Fruit fly (Drosophila melanogaster) whole organism, embryonic: ENCODE data around the gene beta4GalT7.

Experiments
- Ada2b ChIP-seq: fragments of 200-800 bp; sonication (Bioruptor generic); IDR thresholded peaks from 2 replicates; pipeline ENCODE4 v1.3.6; 2022; ENCODE audit warnings: missing biosample characterization, missing genetic modification characterization
- Atf3 ChIP-seq: fragments of 200-800 bp; sonication (Bioruptor generic); optimal IDR thresholded peaks from 3 replicates; lab custom pipeline; 2016; ENCODE audit warnings: missing biosample characterization, missing genetic modification characterization
- B-H1 ChIP-seq: fragments of 200-800 bp; sonication (Bioruptor generic); IDR thresholded peaks from 3 replicates; pipeline ENCODE4 v1.3.6; 2022; ENCODE audit warnings: missing biosample characterization, missing genetic modification characterization
- B-H2 ChIP-seq: fragments of 200-800 bp; sonication (Bioruptor generic); optimal IDR thresholded peaks from 2 replicates; lab custom pipeline; 2018; ENCODE audit warnings: missing biosample characterization, mild to moderate bottlenecking, missing genetic modification characterization
- Bgb ChIP-seq: fragments of 200-800 bp; sonication (Bioruptor generic); IDR thresholded peaks from 2 replicates; pipeline ENCODE4 v1.3.6; 2022; ENCODE audit warnings: missing biosample characterization, missing genetic modification characterization; ENCODE audit not compliant: partially characterized antibody
- CG10565 ChIP-seq: fragments of 200-800 bp; sonication (Bioruptor generic); optimal IDR thresholded peaks from 3 replicates; lab custom pipeline; 2016; ENCODE audit warnings: missing biosample characterization, mild to moderate bottlenecking, missing genetic modification characterization
- CG10654 ChIP-seq: fragments of 200-800 bp; sonication (Bioruptor generic); optimal IDR thresholded peaks from 2 replicates; lab custom pipeline; 2016; ENCODE audit warnings: missing biosample characterization, missing genetic modification characterization
- CG11398 ChIP-seq: fragments of 200-800 bp; sonication (Bioruptor generic); optimal IDR thresholded peaks from 2 replicates; lab custom pipeline; 2016; ENCODE audit warnings: missing biosample characterization, missing genetic modification characterization
- CG11723 ChIP-seq: fragments of 200-800 bp; sonication (Bioruptor generic); optimal IDR thresholded peaks from 2 replicates; lab custom pipeline; 2017; ENCODE audit warnings: missing biosample characterization, mild to moderate bottlenecking, missing genetic modification characterization
- CG12744 ChIP-seq: fragments of 200-800 bp; sonication (Bioruptor generic); optimal IDR thresholded peaks from 2 replicates; lab custom pipeline; 2016; ENCODE audit warnings: missing biosample characterization, missing genetic modification characterization
- CG12769 ChIP-seq: fragments of 200-800 bp; sonication (Bioruptor generic); optimal IDR thresholded peaks from 2 replicates; lab custom pipeline; 2019; ENCODE audit warnings: missing biosample characterization, mild to moderate bottlenecking, missing genetic modification characterization, moderate library complexity
- CG13624 ChIP-seq: fragments of 200-800 bp; sonication (Bioruptor generic); optimal IDR thresholded peaks from 2 replicates; lab custom pipeline; 2016; ENCODE audit warnings: missing biosample characterization, missing genetic modification characterization
- CG14860 ChIP-seq: fragments of 200-800 bp; sonication (Bioruptor generic); IDR thresholded peaks from 3 replicates; pipeline ENCODE4 v1.3.6; 2022; ENCODE audit warnings: missing biosample characterization, missing genetic modification characterization; ENCODE audit not compliant: partially characterized antibody
- CG15696 ChIP-seq: fragments of 200-800 bp; sonication (Bioruptor generic); optimal IDR thresholded peaks from 2 replicates; lab custom pipeline; 2019; ENCODE audit warnings: missing biosample characterization, mild to moderate bottlenecking, missing genetic modification characterization, moderate library complexity
- CG17361 ChIP-seq: fragments of 200-800 bp; sonication (Bioruptor generic); IDR thresholded peaks from 3 replicates; pipeline ENCODE4 v1.3.6; 2022; ENCODE audit warnings: missing biosample characterization, missing genetic modification characterization
- CG17912 ChIP-seq: fragments of 200-800 bp; sonication (Bioruptor generic); optimal IDR thresholded peaks from 2 replicates; lab custom pipeline; 2018; ENCODE audit warnings: missing biosample characterization, mild to moderate bottlenecking, missing genetic modification characterization
- CG18764 ChIP-seq: fragments of 200-800 bp; sonication (Bioruptor generic); optimal IDR thresholded peaks from 3 replicates; lab custom pipeline; 2016; ENCODE audit warnings: missing biosample characterization, missing genetic modification characterization
- CG2116 ChIP-seq: fragments of 200-800 bp; sonication (Bioruptor generic); optimal IDR thresholded peaks from 3 replicates; lab custom pipeline; 2018; ENCODE audit warnings: missing biosample characterization, mild to moderate bottlenecking, missing genetic modification characterization
- CG32532 ChIP-seq: fragments of 200-800 bp; sonication (Bioruptor generic); IDR thresholded peaks from 2 replicates; pipeline ENCODE4 v1.3.6; 2022; ENCODE audit warnings: missing biosample characterization, missing genetic modification characterization
- CG42726 ChIP-seq: fragments of 200-800 bp; sonication (Bioruptor generic); IDR thresholded peaks from 2 replicates; pipeline ENCODE4 v1.3.6; 2022; ENCODE audit warnings: missing biosample characterization, missing genetic modification characterization; ENCODE audit not compliant: partially characterized antibody
- CG4282 ChIP-seq: fragments of 200-800 bp; sonication (Bioruptor generic); optimal IDR thresholded peaks from 2 replicates; lab custom pipeline; 2016; ENCODE audit warnings: missing biosample characterization, missing genetic modification characterization
- CG4424 ChIP-seq: fragments of 200-800 bp; sonication (Bioruptor generic); optimal IDR thresholded peaks from 3 replicates; lab custom pipeline; 2016; ENCODE audit warnings: missing biosample characterization, missing genetic modification characterization
- CG7556 ChIP-seq: fragments of 200-800 bp; sonication (Bioruptor generic); optimal IDR thresholded peaks from 2 replicates; lab custom pipeline; 2017; ENCODE audit warnings: missing biosample characterization, mild to moderate bottlenecking, missing genetic modification characterization
- CG7963 ChIP-seq: fragments of 200-800 bp; sonication (Bioruptor generic); IDR thresholded peaks from 3 replicates; pipeline ENCODE4 v1.3.6; 2022; ENCODE audit warnings: missing biosample characterization, missing genetic modification characterization; ENCODE audit not compliant: partially characterized antibody
- CG8290 ChIP-seq, 3 experiments: fragments of 200-800 bp; sonication (Bioruptor generic); optimal IDR thresholded peaks; 2 replicates each; lab custom pipeline; 2016 to 2019; ENCODE audit warnings: missing biosample characterization in 3 of 3, missing genetic modification characterization in 3 of 3, mild to moderate bottlenecking in 2 of 3, moderate library complexity in 1 of 3
- CTCF ChIP-seq: fragments of 200-800 bp; sonication (Bioruptor generic); optimal IDR thresholded peaks from 2 replicates; lab custom pipeline; 2017; ENCODE audit warnings: missing biosample characterization, mild to moderate bottlenecking, missing genetic modification characterization, moderate library complexity
- Deaf1 ChIP-seq: fragments of 200-800 bp; optimal IDR thresholded peaks from 3 replicates; lab custom pipeline; 2019; ENCODE audit warnings: missing biosample characterization, mild to moderate bottlenecking, missing genetic modification characterization, moderate library complexity
- Drgx ChIP-seq: fragments of 200-800 bp; sonication (Bioruptor generic); IDR thresholded peaks from 2 replicates; pipeline ENCODE4 v1.3.6; 2022; ENCODE audit warnings: missing biosample characterization, missing genetic modification characterization
- GATAe ChIP-seq: fragments of 200-800 bp; sonication (Bioruptor generic); conservative IDR thresholded peaks from 2 replicates; pipeline ENCODE4 v1.3.6; 2022; ENCODE audit warnings: missing biosample characterization, missing genetic modification characterization
- HLHmδ ChIP-seq: fragments of 200-800 bp; sonication (Bioruptor generic); optimal IDR thresholded peaks from 2 replicates; lab custom pipeline; 2018; ENCODE audit warnings: missing biosample characterization, mild to moderate bottlenecking, missing genetic modification characterization, moderate library complexity
- HmgD ChIP-seq: fragments of 200-800 bp; sonication (Bioruptor generic); optimal IDR thresholded peaks from 3 replicates; lab custom pipeline; 2016; ENCODE audit warnings: missing biosample characterization, missing genetic modification characterization
- Oli ChIP-seq: fragments of 200-800 bp; sonication (Bioruptor generic); optimal IDR thresholded peaks from 2 replicates; lab custom pipeline; 2018; ENCODE audit warnings: missing biosample characterization, mild to moderate bottlenecking, missing genetic modification characterization, moderate library complexity
- Pdp1 ChIP-seq, 2 experiments: fragments of 200-800 bp; sonication (Bioruptor generic); optimal IDR thresholded peaks; 3 replicates each; lab custom pipeline; 2016; ENCODE audit warnings: missing biosample characterization in 2 of 2, missing genetic modification characterization in 2 of 2, mild to moderate bottlenecking in 1 of 2, moderate library complexity in 1 of 2
- Sry-δ ChIP-seq: fragments of 200-800 bp; sonication (Bioruptor generic); optimal IDR thresholded peaks from 2 replicates; lab custom pipeline; 2016; ENCODE audit warnings: missing biosample characterization, missing genetic modification characterization
- Stat92E ChIP-seq, 3 experiments: fragments of >200 bp in 2 of 3; fragments of 200-800 bp in 1 of 3; sonication (Bioruptor generic) in 1 of 3; optimal IDR thresholded peaks; 2 replicates each; lab custom pipeline; 2017 to 2019; ENCODE audit warnings: missing biosample characterization in 3 of 3, missing genetic modification characterization in 3 of 3, mild to moderate bottlenecking in 1 of 3, moderate library complexity in 1 of 3
- Xrp1 ChIP-seq: fragments of 200-800 bp; sonication (Bioruptor generic); IDR thresholded peaks from 2 replicates; pipeline ENCODE4 v1.3.6; 2022; ENCODE audit warnings: missing biosample characterization, missing genetic modification characterization
- crol ChIP-seq: fragments of 200-800 bp; sonication (Bioruptor generic); IDR thresholded peaks from 2 replicates; pipeline ENCODE4 v1.3.6; 2022; ENCODE audit warnings: missing biosample characterization, missing genetic modification characterization
- ftz-f1 ChIP-seq: fragments of 200-800 bp; sonication (Bioruptor generic); optimal IDR thresholded peaks from 2 replicates; lab custom pipeline; 2016; ENCODE audit warnings: missing biosample characterization, missing genetic modification characterization
- gro ChIP-seq: fragments of 200-800 bp; sonication (Bioruptor generic); optimal IDR thresholded peaks from 2 replicates; lab custom pipeline; 2016; ENCODE audit warnings: missing biosample characterization, missing genetic modification characterization
- hb ChIP-seq: fragments of 200-800 bp; sonication (Bioruptor generic); IDR thresholded peaks from 3 replicates; pipeline ENCODE4 v1.3.6; 2022; ENCODE audit warnings: missing biosample characterization, missing genetic modification characterization; ENCODE audit not compliant: partially characterized antibody
- hbn ChIP-seq: fragments of 200-800 bp; sonication (Bioruptor generic); IDR thresholded peaks from 2 replicates; pipeline ENCODE4 v1.3.6; 2022; ENCODE audit warnings: missing biosample characterization, missing genetic modification characterization; ENCODE audit not compliant: partially characterized antibody
- lov ChIP-seq, 2 experiments: fragments of 200-800 bp in 1 of 2; fragments of >200 bp in 1 of 2; sonication (Bioruptor generic) in 1 of 2; IDR thresholded peaks in 1 of 2; optimal IDR thresholded peaks in 1 of 2; 2 replicates in 1 of 2; 3 replicates in 1 of 2; pipeline versions ENCODE4 v1.3.6 to Lab custom; 2017 to 2022; ENCODE audit warnings: missing biosample characterization in 1 of 2, missing genetic modification characterization in 1 of 2
- mld ChIP-seq: fragments of 200-800 bp; sonication (Bioruptor generic); IDR thresholded peaks from 3 replicates; pipeline ENCODE4 v1.3.6; 2022; ENCODE audit warnings: missing biosample characterization, missing genetic modification characterization; ENCODE audit not compliant: partially characterized antibody
- nerfin-2 ChIP-seq: fragments of 200-800 bp; sonication (Bioruptor generic); IDR thresholded peaks from 2 replicates; pipeline ENCODE4 v1.3.6; 2022; ENCODE audit warnings: missing biosample characterization, missing genetic modification characterization; ENCODE audit not compliant: partially characterized antibody
- ranshi ChIP-seq: fragments of 200-800 bp; sonication (Bioruptor generic); IDR thresholded peaks from 2 replicates; pipeline ENCODE4 v1.3.6; 2022; ENCODE audit warnings: missing biosample characterization, missing genetic modification characterization
- sd ChIP-seq: fragments of 200-800 bp; sonication (Bioruptor generic); optimal IDR thresholded peaks from 3 replicates; lab custom pipeline; 2018; ENCODE audit warnings: missing biosample characterization, mild to moderate bottlenecking, missing genetic modification characterization, moderate library complexity
- tna ChIP-seq: fragments of 200-800 bp; sonication (Bioruptor generic); IDR thresholded peaks from 2 replicates; pipeline ENCODE4 v1.3.6; 2022; ENCODE audit warnings: missing biosample characterization, missing genetic modification characterization; ENCODE audit not compliant: partially characterized antibody
- ttk ChIP-seq: fragments of 200-800 bp; sonication (Bioruptor generic); IDR thresholded peaks from 2 replicates; pipeline ENCODE4 v2.1.2; 2022; ENCODE audit warnings: missing biosample characterization, missing genetic modification characterization
- zen2 ChIP-seq: fragments of 200-800 bp; sonication (Bioruptor generic); IDR thresholded peaks from 3 replicates; pipeline ENCODE4 v1.3.6; 2022; ENCODE audit warnings: missing biosample characterization, missing genetic modification characterization; ENCODE audit not compliant: partially characterized antibody

beta4GalT7 gene

DNA sequence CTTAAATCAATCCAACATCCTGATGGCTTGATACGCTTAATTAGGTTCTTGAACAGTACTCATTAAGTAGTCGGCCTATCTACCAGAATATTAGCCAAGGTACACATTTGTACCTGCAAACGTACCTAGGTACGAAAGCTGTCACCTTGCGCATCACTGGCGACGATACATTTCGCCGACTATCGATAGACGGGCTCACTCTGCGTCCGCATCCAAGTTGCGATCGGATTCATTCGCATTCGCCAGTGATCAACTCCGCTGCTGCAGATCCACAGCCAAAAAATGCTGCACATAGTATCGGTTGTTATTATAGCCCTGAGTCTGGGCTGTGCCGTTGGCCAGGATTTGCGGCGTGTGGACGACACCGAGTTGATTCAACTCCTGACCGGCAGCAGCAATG is 24.4 kb downstream of the beta4GalT7 start, which contains the start of gene CG11790 (continued):
- TF ChIP-seq ttk (GFP tag; lab: Robert Waterston, UW) (no peak), CG42726 (GFP tag; lab: Robert Waterston, UW) (peak; percentile 70; the same call in 1 of the 2 replicates), ftz-f1 (GFP tag; lab: Kevin White, UChicago) (peak; percentile 69), sd (tag; lab: Kevin White, UChicago) (no peak), Sry-δ (GFP tag; lab: Kevin White, UChicago) (peak; percentile 75), CG17361 (no peak), CG12769 (tag; lab: Kevin White, UChicago) (no peak), mld (GFP tag; lab: Robert Waterston, UW) (peak; percentile 73), CG8290 (GFP tag; optimal IDR thresholded peaks at IDR 0.05; lab: Kevin White, UChicago) (no peak), CG8290 (tag; optimal IDR thresholded peaks at IDR 0.05; lab: Kevin White, UChicago) (peak in 1 of 2 experiments; percentile 78), Ada2b (GFP tag; lab: Robert Waterston, UW) (no peak), tna (peak; percentile 73), Stat92E (GFP tag; optimal IDR thresholded peaks at IDR 0.05; lab: Kevin White, UChicago) (no peak), B-H1 (no peak), CG13624 (no peak), CG10654 (GFP tag; lab: Kevin White, UChicago) (no peak), HLHmδ (GFP tag; lab: Kevin White, UChicago) (no peak), CG7963 (GFP tag; lab: Robert Waterston, UW) (peak; percentile 85), CTCF (no peak), CG10565 (GFP tag; lab: Kevin White, UChicago) (no peak), CG4424 (GFP tag; lab: Kevin White, UChicago) (no peak), lov (optimal IDR thresholded peaks at IDR 0.05; lab: Kevin White, UChicago) (no peak), lov (GFP tag; IDR thresholded peaks at IDR 0.05; lab: Robert Waterston, UW) (0 out of 3 replicates have a peak, but pooled peaks have one; percentile 16), nerfin-2 (GFP tag; lab: Robert Waterston, UW) (peak; percentile 59), Pdp1 (GFP tag; optimal IDR thresholded peaks at IDR 0.05; lab: Kevin White, UChicago) (no peak), CG14860 (GFP tag; lab: Robert Waterston, UW) (peak; percentile 71), B-H2 (GFP tag; lab: Kevin White, UChicago) (no peak), CG2116 (GFP tag; lab: Kevin White, UChicago) (peak; percentile 59), gro (GFP tag; lab: Kevin White, UChicago) (peak; percentile 5), CG11723 (GFP tag; lab: Kevin White, UChicago) (no peak), CG15696 (tag; lab: Kevin White, UChicago) (no peak), CG18764 (GFP tag; lab: Kevin White, UChicago) (no peak), GATAe (no peak), Xrp1 (peak; percentile 25; the same call in 1 of the 2 replicates), CG12744 (GFP tag; lab: Kevin White, UChicago) (no peak), zen2 (no peak; the same call in 1 of the 3 replicates), HmgD (GFP tag; lab: Kevin White, UChicago) (no peak), crol (GFP tag; lab: Robert Waterston, UW) (no peak), Oli (tag; lab: Kevin White, UChicago) (no peak), CG17912 (GFP tag; lab: Kevin White, UChicago) (no peak), Drgx (GFP tag; lab: Robert Waterston, UW) (no peak), Bgb (GFP tag; lab: Robert Waterston, UW) (peak; percentile 87), hb (GFP tag; lab: Robert Waterston, UW) (peak; percentile 61; the same call in 2 of the 3 replicates), Deaf1 (tag; lab: Kevin White, UChicago) (peak; percentile 2), hbn (peak; percentile 73; the same call in 1 of the 2 replicates), CG7556 (no peak), Atf3 (GFP tag; lab: Kevin White, UChicago) (no peak), CG32532 (peak; percentile 43; the same call in 1 of the 2 replicates), CG4282 (GFP tag; lab: Kevin White, UChicago) (no peak), ranshi (GFP tag; lab: Robert Waterston, UW) (no peak), CG11398 (GFP tag; lab: Kevin White, UChicago) (no peak)
